Worm (Caenorhabditis elegans) whole organism, L4 larva: ENCODE data around the gene ZC190.6.
A peak's percentile ranks its signal among the peaks of the same experiment; 100 is the strongest.

Experiments
- F44E2.7 ChIP-seq: fragments of 200-800 bp; sonication (Bioruptor generic); IDR thresholded peaks from 2 replicates; pipeline ENCODE4 v2.1.2; 2022; ENCODE audit warnings: missing genetic modification characterization, missing compliant biosample characterization
- F49E8.2 ChIP-seq: sonication (generic microtip); optimal IDR thresholded peaks from 2 replicates; lab custom pipeline; 2016; ENCODE audit warnings: missing compliant biosample characterization, mild to moderate bottlenecking, missing genetic modification characterization, borderline replicate concordance
- Y105C5A.15 ChIP-seq: fragments of 200-800 bp; sonication (Bioruptor generic); IDR thresholded peaks from 2 replicates; pipeline ENCODE4 v1.3.6; 2022; ENCODE audit warnings: missing genetic modification characterization, missing compliant biosample characterization
- ZK337.2 ChIP-seq: fragments of 200-800 bp; sonication (Bioruptor generic); IDR thresholded peaks from 2 replicates; pipeline ENCODE4 v1.3.6; 2022; ENCODE audit warnings: missing genetic modification reagents, missing genetic modification characterization, missing compliant biosample characterization
- ZK546.5 ChIP-seq, 2 experiments: sonication (generic microtip); optimal IDR thresholded peaks; 2 replicates each; lab custom pipeline; 2017; ENCODE audit warnings: missing biosample characterization in 2 of 2, missing genetic modification characterization in 2 of 2
- aha-1 ChIP-seq: fragments of 150-350 bp; peaks from one replicate; lab custom pipeline; 2014; ENCODE audit warnings: missing biosample characterization, missing genetic modification characterization
- ama-1 ChIP-seq: fragments of 150-350 bp; optimal IDR thresholded peaks from 2 replicates; lab custom pipeline; 2014; ENCODE audit warnings: inconsistent platforms, mixed read lengths
- arid-1 ChIP-seq: fragments of 200-800 bp; sonication (Bioruptor generic); conservative IDR thresholded peaks from 2 replicates; pipeline ENCODE4 v1.3.6; 2022; ENCODE audit warnings: missing genetic modification reagents, missing genetic modification characterization, missing compliant biosample characterization
- ceh-28 ChIP-seq: fragments of 150-350 bp; optimal IDR thresholded peaks from 2 replicates; lab custom pipeline; 2014; ENCODE audit warnings: missing biosample characterization, missing genetic modification reagents, missing genetic modification characterization
- ceh-32 ChIP-seq: sonication (generic microtip); optimal IDR thresholded peaks from 2 replicates; lab custom pipeline; 2016; ENCODE audit warnings: mild to moderate bottlenecking, missing genetic modification characterization, missing compliant biosample characterization; ENCODE audit not compliant: poor library complexity
- ceh-62 ChIP-seq: sonication (generic microtip); optimal IDR thresholded peaks from 2 replicates; lab custom pipeline; 2017; ENCODE audit warnings: missing biosample characterization, missing genetic modification characterization
- ces-1 ChIP-seq: fragments of 150-350 bp; sonication (generic microtip); optimal IDR thresholded peaks from 4 replicates; lab custom pipeline; 2014; ENCODE audit warnings: missing biosample characterization, missing genetic modification reagents, missing genetic modification characterization
- cey-2 ChIP-seq: sonication (generic microtip); optimal IDR thresholded peaks from 3 replicates; lab custom pipeline; 2017; ENCODE audit warnings: missing genetic modification characterization, mild to moderate bottlenecking, missing compliant biosample characterization, antibody characterized with exemption, borderline replicate concordance; ENCODE audit not compliant: insufficient read depth
- ctbp-1 ChIP-seq: fragments of 200-800 bp; sonication (Bioruptor generic); IDR thresholded peaks from 2 replicates; pipeline ENCODE4 v1.3.6; 2022; ENCODE audit warnings: missing genetic modification reagents, missing genetic modification characterization, missing compliant biosample characterization
- daf-16 ChIP-seq, 3 experiments: sonication (generic microtip); optimal IDR thresholded peaks; 2 replicates each; lab custom pipeline; 2016 to 2017; ENCODE audit warnings: missing genetic modification characterization in 3 of 3, missing genetic modification reagents in 3 of 3, mild to moderate bottlenecking in 2 of 3, missing compliant biosample characterization in 2 of 3, missing biosample characterization in 1 of 3, moderate library complexity in 1 of 3
- daf-19 ChIP-seq: fragments of 200-800 bp; sonication (Bioruptor generic); conservative IDR thresholded peaks from 2 replicates; pipeline ENCODE4 v1.3.6; 2022; ENCODE audit warnings: missing genetic modification characterization, missing compliant biosample characterization
- daf-8 ChIP-seq: fragments of 200-800 bp; sonication (Bioruptor generic); IDR thresholded peaks from 2 replicates; pipeline ENCODE4 v1.3.6; 2022; ENCODE audit warnings: missing genetic modification characterization, missing compliant biosample characterization
- dmd-6 ChIP-seq: fragments of 200-800 bp; sonication (Bioruptor generic); IDR thresholded peaks from 2 replicates; pipeline ENCODE4 v1.3.6; 2022; ENCODE audit warnings: missing genetic modification reagents, missing genetic modification characterization, missing compliant biosample characterization
- dve-1 ChIP-seq: sonication (generic microtip); optimal IDR thresholded peaks from 2 replicates; lab custom pipeline; 2017; ENCODE audit warnings: antibody characterized with exemption, mild to moderate bottlenecking, missing genetic modification characterization, missing compliant biosample characterization; ENCODE audit not compliant: insufficient read depth
- egl-43 ChIP-seq: fragments of 200-800 bp; sonication (Bioruptor generic); IDR thresholded peaks from 2 replicates; pipeline ENCODE4 v1.3.6; 2022; ENCODE audit warnings: missing genetic modification reagents, missing genetic modification characterization, missing compliant biosample characterization
- fos-1 ChIP-seq: fragments of 150-350 bp; optimal IDR thresholded peaks from 2 replicates; lab custom pipeline; 2014; ENCODE audit warnings: missing biosample characterization, missing genetic modification characterization
- gei-8 ChIP-seq: fragments of 200-800 bp; sonication (Bioruptor generic); optimal IDR thresholded peaks from 2 replicates; lab custom pipeline; 2018; ENCODE audit warnings: mild to moderate bottlenecking, missing genetic modification characterization, missing compliant biosample characterization
- hlh-30 ChIP-seq: sonication (generic microtip); optimal IDR thresholded peaks from 2 replicates; lab custom pipeline; 2017; ENCODE audit warnings: antibody characterized with exemption, mild to moderate bottlenecking, missing genetic modification characterization, missing compliant biosample characterization; ENCODE audit not compliant: insufficient read depth
- lim-7 ChIP-seq: fragments of 200-800 bp; sonication (Bioruptor generic); IDR thresholded peaks from 2 replicates; pipeline ENCODE4 v1.3.6; 2022; ENCODE audit warnings: missing genetic modification characterization, missing compliant biosample characterization
- lin-1 ChIP-seq: fragments of 200-800 bp; sonication (Bioruptor generic); IDR thresholded peaks from 2 replicates; pipeline ENCODE4 v1.3.6; 2022; ENCODE audit warnings: missing genetic modification reagents, missing genetic modification characterization, missing compliant biosample characterization
- lin-38 ChIP-seq: fragments of 200-800 bp; sonication (Bioruptor generic); IDR thresholded peaks from 2 replicates; pipeline ENCODE4 v1.3.6; 2022; ENCODE audit warnings: missing genetic modification reagents, missing genetic modification characterization, missing compliant biosample characterization
- madf-5 ChIP-seq, 2 experiments: fragments of 200-800 bp; sonication (Bioruptor generic); IDR thresholded peaks; 2 replicates each; pipeline ENCODE4 v1.3.6; 2022; ENCODE audit warnings: missing compliant biosample characterization in 2 of 2, missing genetic modification characterization in 2 of 2
- nhr-102 ChIP-seq: sonication (generic microtip); optimal IDR thresholded peaks from 2 replicates; lab custom pipeline; 2016; ENCODE audit warnings: mild to moderate bottlenecking, missing genetic modification characterization, moderate library complexity, missing compliant biosample characterization
- nhr-11 ChIP-seq: fragments of 150-350 bp; optimal IDR thresholded peaks from 2 replicates; lab custom pipeline; 2014; ENCODE audit warnings: missing biosample characterization, missing genetic modification characterization
- nhr-237 ChIP-seq: sonication (generic microtip); optimal IDR thresholded peaks from 2 replicates; lab custom pipeline; 2017; ENCODE audit warnings: missing biosample characterization, missing genetic modification characterization
- nhr-28 ChIP-seq: fragments of 150-350 bp; optimal IDR thresholded peaks from 2 replicates; lab custom pipeline; 2014; ENCODE audit warnings: missing biosample characterization, missing genetic modification characterization
- nhr-41 ChIP-seq: fragments of 200-800 bp; sonication (Bioruptor generic); IDR thresholded peaks from 2 replicates; pipeline ENCODE4 v1.3.6; 2022; ENCODE audit warnings: missing genetic modification reagents, missing genetic modification characterization, missing compliant biosample characterization
- nhr-42 ChIP-seq: fragments of 200-800 bp; sonication (Bioruptor generic); IDR thresholded peaks from 2 replicates; pipeline ENCODE4 v1.3.6; 2022; ENCODE audit warnings: missing genetic modification characterization, missing compliant biosample characterization
- nhr-48 ChIP-seq: sonication (generic microtip); optimal IDR thresholded peaks from 2 replicates; lab custom pipeline; 2016; ENCODE audit warnings: mild to moderate bottlenecking, missing genetic modification characterization, missing compliant biosample characterization
- nhr-6 ChIP-seq: fragments of 150-350 bp; optimal IDR thresholded peaks from 2 replicates; lab custom pipeline; 2014; ENCODE audit warnings: missing biosample characterization, missing genetic modification characterization
- nhr-76 ChIP-seq: fragments of 150-350 bp; optimal IDR thresholded peaks from 2 replicates; lab custom pipeline; 2014; ENCODE audit warnings: missing biosample characterization, missing genetic modification characterization
- php-3 ChIP-seq: fragments of 200-800 bp; sonication (Bioruptor generic); IDR thresholded peaks from 2 replicates; pipeline ENCODE4 v1.3.6; 2022; ENCODE audit warnings: missing genetic modification reagents, missing genetic modification characterization, missing compliant biosample characterization
- rbr-2 ChIP-seq: sonication (generic microtip); optimal IDR thresholded peaks from 2 replicates; lab custom pipeline; 2016; ENCODE audit warnings: missing genotype, missing genetic modification characterization, missing compliant biosample characterization
- saeg-2 ChIP-seq: fragments of 200-800 bp; sonication (Bioruptor generic); IDR thresholded peaks from 2 replicates; pipeline ENCODE4 v1.3.6; 2022; ENCODE audit warnings: missing genetic modification reagents, missing genetic modification characterization, missing compliant biosample characterization
- sdz-12 ChIP-seq: fragments of 200-800 bp; sonication (Bioruptor generic); optimal IDR thresholded peaks from 2 replicates; lab custom pipeline; 2018; ENCODE audit warnings: mild to moderate bottlenecking, missing genetic modification characterization, missing compliant biosample characterization
- snpc-1.2 ChIP-seq: fragments of 200-800 bp; sonication (Bioruptor generic); IDR thresholded peaks from 2 replicates; pipeline ENCODE4 v1.3.6; 2022; ENCODE audit warnings: missing genetic modification reagents, missing genetic modification characterization, missing compliant biosample characterization
- spr-1 ChIP-seq: sonication (generic microtip); optimal IDR thresholded peaks from 2 replicates; lab custom pipeline; 2016; ENCODE audit warnings: mild to moderate bottlenecking, missing genetic modification characterization, missing compliant biosample characterization
- tag-97 ChIP-seq: fragments of 200-800 bp; sonication (Bioruptor generic); IDR thresholded peaks from 2 replicates; pipeline ENCODE4 v1.3.6; 2022; ENCODE audit warnings: missing genetic modification characterization, missing compliant biosample characterization
- tra-1 ChIP-seq: fragments of 200-800 bp; sonication (Bioruptor generic); IDR thresholded peaks from 2 replicates; pipeline ENCODE4 v1.3.6; 2022; ENCODE audit warnings: missing genetic modification reagents, missing genetic modification characterization, missing compliant biosample characterization
- unc-39 ChIP-seq: sonication (generic microtip); optimal IDR thresholded peaks from 2 replicates; lab custom pipeline; 2017; ENCODE audit warnings: missing biosample characterization, missing genetic modification characterization
- zag-1 ChIP-seq: fragments of 150-350 bp; optimal IDR thresholded peaks from 2 replicates; lab custom pipeline; 2014; ENCODE audit warnings: missing biosample characterization, missing genetic modification characterization
- zfp-2 ChIP-seq: sonication (generic microtip); optimal IDR thresholded peaks from 2 replicates; lab custom pipeline; 2016; ENCODE audit warnings: mild to moderate bottlenecking, missing genetic modification characterization, missing compliant biosample characterization
- zfp-3 ChIP-seq: fragments of 200-800 bp; sonication (Bioruptor generic); conservative IDR thresholded peaks from 2 replicates; pipeline ENCODE4 v1.3.6; 2022; ENCODE audit warnings: missing genetic modification reagents, missing genetic modification characterization, missing compliant biosample characterization

The ZC190.6 gene

DNA sequence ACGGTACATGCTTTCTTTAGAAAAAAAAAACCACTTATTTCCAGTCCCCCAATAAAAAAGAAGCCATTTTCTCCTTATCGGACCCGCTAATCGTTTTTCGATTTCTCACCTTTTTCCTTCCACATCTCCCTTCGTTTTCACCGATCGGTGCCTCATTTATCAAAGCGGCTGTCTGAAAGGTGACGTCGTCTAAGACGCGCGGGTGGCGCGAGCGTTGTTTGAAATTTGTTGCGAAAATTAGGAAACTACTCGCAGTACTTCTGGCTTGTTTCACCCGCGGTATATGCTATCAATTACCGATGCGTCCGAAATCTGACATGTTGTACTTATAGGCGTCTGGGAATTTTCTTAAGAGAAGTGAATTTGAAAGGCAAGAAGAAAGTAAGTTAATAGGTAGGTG is 24.9 kb downstream of the ZC190.6 start (continued):
- TF ChIP-seq egl-43 (GFP tag; lab: Robert Waterston, UW) (no peak), ceh-32 (no peak), ceh-62 (tag; lab: Kevin White, UChicago) (no peak), nhr-42 (GFP tag; lab: Robert Waterston, UW) (no peak), lin-1 (GFP tag; lab: Robert Waterston, UW) (no peak), spr-1 (tag; lab: Kevin White, UChicago) (no peak), ZK546.5 (tag; optimal IDR thresholded peaks at IDR 0.05; lab: Kevin White, UChicago) (no peak), php-3 (GFP tag; lab: Robert Waterston, UW) (no peak), sdz-12 (GFP tag; lab: Kevin White, UChicago) (no peak)

DNA sequence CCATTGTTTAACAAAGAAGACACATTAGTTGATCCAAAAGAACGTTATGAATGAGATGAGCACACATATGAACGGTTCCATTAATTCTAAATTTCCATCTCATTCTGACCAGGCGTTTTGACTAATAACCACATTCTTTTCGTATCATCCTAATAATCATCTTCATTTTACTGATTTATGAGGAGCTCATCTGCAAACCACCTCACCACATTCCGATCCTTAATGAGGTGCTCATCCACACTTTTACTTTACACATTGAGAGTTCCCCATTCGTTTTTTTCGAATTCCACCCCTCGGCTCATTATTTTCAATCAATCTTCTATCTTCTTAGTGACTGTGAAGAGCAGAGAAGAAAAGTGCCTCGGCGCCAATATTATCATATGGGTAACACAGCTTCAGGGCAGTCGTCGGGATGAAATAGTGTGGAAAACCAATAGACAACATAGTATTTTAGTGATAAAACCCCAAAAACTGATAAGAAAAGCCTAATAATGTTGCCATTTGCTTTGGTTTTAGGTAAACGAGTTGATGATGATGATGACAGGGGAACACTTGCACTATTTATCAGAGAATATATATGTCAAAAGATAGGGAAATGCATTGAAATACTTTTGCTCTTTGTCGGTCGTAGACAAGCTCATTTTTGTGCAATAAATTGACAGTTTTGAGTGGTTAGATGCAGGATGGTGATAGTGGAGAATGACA is 25.9 kb downstream of the ZC190.6 start:
- TF ChIP-seq F44E2.7 (GFP tag; lab: Robert Waterston, UW) (no peak), unc-39 (tag; lab: Kevin White, UChicago) (no peak), gei-8 (GFP tag; lab: Kevin White, UChicago) (peak; percentile 92), lin-38 (no peak), ama-1 (no peak), daf-16 (GFP tag; optimal IDR thresholded peaks at IDR 0.05; lab: Kevin White, UChicago) (peak in 1 of 2 experiments; percentile 94), daf-16 (tag; optimal IDR thresholded peaks at IDR 0.05; lab: Kevin White, UChicago) (peak; percentile 99), daf-8 (GFP tag; lab: Robert Waterston, UW) (no peak), zag-1 (tag; lab: Kevin White, UChicago) (no peak), daf-19 (GFP tag; lab: Robert Waterston, UW) (no peak), ces-1 (GFP tag; lab: Kevin White, UChicago) (no peak), nhr-28 (peak; percentile 77), nhr-237 (no peak), saeg-2 (GFP tag; lab: Robert Waterston, UW) (0 out of 2 replicates have a peak, but pooled peaks have one; percentile 40), Y105C5A.15 (GFP tag; lab: Robert Waterston, UW) (no peak), nhr-48 (tag; lab: Kevin White, UChicago) (peak; percentile 94), cey-2 (tag; lab: Kevin White, UChicago) (peak; percentile 74), tra-1 (peak; percentile 99), nhr-102 (tag; lab: Kevin White, UChicago) (peak; percentile 93), lim-7 (GFP tag; lab: Robert Waterston, UW) (no peak), hlh-30 (tag; lab: Kevin White, UChicago) (peak; percentile 40), nhr-11 (tag; lab: Kevin White, UChicago) (no peak), nhr-41 (GFP tag; lab: Robert Waterston, UW) (peak; percentile 78; the same call in 1 of the 2 replicates), arid-1 (GFP tag; lab: Robert Waterston, UW) (no peak), ZK337.2 (GFP tag; lab: Robert Waterston, UW) (no peak), dve-1 (tag; lab: Kevin White, UChicago) (peak; percentile 96), ctbp-1 (GFP tag; lab: Robert Waterston, UW) (no peak), tag-97 (GFP tag; lab: Robert Waterston, UW) (no peak), ceh-28 (no peak), aha-1 (tag; lab: Kevin White, UChicago) (no peak), F49E8.2 (tag; lab: Kevin White, UChicago) (no peak), zfp-2 (tag; lab: Kevin White, UChicago) (no peak), dmd-6 (GFP tag; lab: Robert Waterston, UW) (peak; percentile 100), nhr-76 (tag; lab: Kevin White, UChicago) (no peak), zfp-3 (no peak), nhr-6 (tag; lab: Kevin White, UChicago) (peak; percentile 22), egl-43 (GFP tag; lab: Robert Waterston, UW) (no peak), lin-1 (GFP tag; lab: Robert Waterston, UW) (peak; percentile 93; the same call in 1 of the 2 replicates), nhr-42 (GFP tag; lab: Robert Waterston, UW) (no peak), fos-1 (tag; lab: Kevin White, UChicago) (no peak), madf-5 (GFP tag; IDR thresholded peaks at IDR 0.05; lab: Robert Waterston, UW) (no peak), snpc-1.2 (GFP tag; lab: Robert Waterston, UW) (no peak), rbr-2 (tag; lab: Kevin White, UChicago) (no peak)
